Worm (Caenorhabditis elegans): Measurements from ENCODE around the gene pqn-63.

DNA sequence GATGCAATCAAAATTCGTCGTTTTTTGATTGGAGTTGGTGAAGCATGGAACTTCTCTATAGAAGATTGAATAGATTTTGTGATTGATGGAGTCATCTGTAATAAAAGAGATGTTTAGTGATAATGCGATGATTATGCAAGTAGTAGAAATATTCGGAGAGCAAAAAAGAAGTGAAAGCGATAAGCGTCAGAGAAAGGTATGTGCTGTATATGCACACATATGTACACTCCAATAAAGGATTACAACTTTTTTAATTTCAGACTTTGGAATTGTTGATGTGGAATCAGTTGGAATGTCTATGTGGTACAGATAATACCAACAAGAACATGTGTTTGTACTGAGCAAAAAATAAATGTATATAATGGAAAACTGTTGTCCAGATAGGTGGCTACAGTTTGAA lies 45.6 kb upstream of the pqn-63 start, which contains the start of gene F25B3.5:
- TF ChIP-seq pha-4 (tag; optimal IDR thresholded peaks at IDR 0.05) = no peak
- no peak for TF ChIP-seq mab-5 (tag; optimal IDR thresholded peaks at IDR 0.05)
- no peak for TF ChIP-seq unc-62 (GFP tag; optimal IDR thresholded peaks at IDR 0.05)
- TF ChIP-seq sem-2 (GFP tag; optimal IDR thresholded peaks at IDR 0.05) = no peak
- no peak for TF ChIP-seq nhr-237 (tag; optimal IDR thresholded peaks at IDR 0.05)
- no peak for TF ChIP-seq nhr-2 (tag; optimal IDR thresholded peaks at IDR 0.05)
- TF ChIP-seq sptf-1 (tag; optimal IDR thresholded peaks at IDR 0.05) = no peak
- no peak for TF ChIP-seq ceh-39 (tag; optimal IDR thresholded peaks at IDR 0.05)
- TF ChIP-seq mep-1 (tag; optimal IDR thresholded peaks at IDR 0.05) = no peak
- TF ChIP-seq nhr-28 (tag; optimal IDR thresholded peaks at IDR 0.05) = no peak
- TF ChIP-seq bed-3 (GFP tag; optimal IDR thresholded peaks at IDR 0.05) = no peak
- no peak for TF ChIP-seq nhr-76 (tag; optimal IDR thresholded peaks at IDR 0.05)
- TF ChIP-seq elt-1 (tag; optimal IDR thresholded peaks at IDR 0.05; ENCODE audit: borderline replicate concordance, insufficient read depth) = no peak
- TF ChIP-seq flh-1 (GFP tag; optimal IDR thresholded peaks at IDR 0.05) = no peak

Measured in whole organism, mixed stage, embryonic.